Fruit fly (Drosophila melanogaster) whole organism, wandering third instar larva: Measurements from ENCODE around the gene CG12746.

Source experiments
- fru ChIP-seq: fragments of 200-800 bp; sonication (Bioruptor generic); optimal IDR thresholded peaks from 3 replicates; lab custom pipeline; 2016; ENCODE audit warnings: missing biosample characterization, mild to moderate bottlenecking, missing genetic modification characterization
- h ChIP-seq: fragments of 200-800 bp; sonication (Bioruptor generic); optimal IDR thresholded peaks from 3 replicates; lab custom pipeline; 2016; ENCODE audit warnings: missing biosample characterization, mild to moderate bottlenecking, missing genetic modification characterization

DNA sequence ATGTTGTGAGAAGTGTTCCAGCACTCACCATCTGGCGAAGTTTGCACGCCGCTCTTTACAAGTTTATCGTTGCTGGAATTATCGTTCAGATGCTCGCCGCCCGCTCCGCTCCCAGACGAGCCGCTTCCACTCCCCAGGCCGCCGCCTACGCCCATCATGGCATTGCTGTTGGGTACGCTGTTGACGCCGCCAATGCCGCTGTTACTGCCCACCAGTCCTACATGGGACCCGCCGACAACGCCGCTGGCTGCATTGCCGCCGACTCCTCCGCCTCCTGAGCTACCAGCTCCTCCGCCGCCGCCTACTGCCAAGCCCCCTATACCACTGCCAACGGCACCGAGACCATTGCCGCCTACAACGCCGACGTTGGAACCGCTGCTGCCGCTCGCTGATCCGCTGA is 43.8 kb downstream of the CG12746 start:
- TF ChIP-seq h (GFP tag; lab: Kevin White, UChicago) (no peak), fru (GFP tag; lab: Kevin White, UChicago) (no peak)
